Fruit fly (Drosophila melanogaster) whole organism, embryonic: Measurements from ENCODE around the gene Gk2.

ENCODE experiments used
- Aef1 ChIP-seq: fragments of 200-800 bp; sonication (Bioruptor generic); IDR thresholded peaks from 3 replicates; pipeline ENCODE4 v1.3.6; 2022; ENCODE audit warnings: missing biosample characterization, missing genetic modification characterization
- Bdp1 ChIP-seq: fragments of 200-800 bp; sonication (Bioruptor generic); optimal IDR thresholded peaks from 3 replicates; lab custom pipeline; 2016; ENCODE audit warnings: missing biosample characterization, missing genetic modification characterization
- Bgb ChIP-seq: fragments of 200-800 bp; sonication (Bioruptor generic); IDR thresholded peaks from 2 replicates; pipeline ENCODE4 v1.3.6; 2022; ENCODE audit warnings: missing biosample characterization, missing genetic modification characterization; ENCODE audit not compliant: partially characterized antibody
- CG10565 ChIP-seq: fragments of 200-800 bp; sonication (Bioruptor generic); optimal IDR thresholded peaks from 3 replicates; lab custom pipeline; 2016; ENCODE audit warnings: missing biosample characterization, mild to moderate bottlenecking, missing genetic modification characterization
- CG11093 ChIP-seq: fragments of 200-800 bp; sonication (Bioruptor generic); IDR thresholded peaks from 3 replicates; pipeline ENCODE4 v1.3.6; 2022; ENCODE audit warnings: missing biosample characterization, missing genetic modification characterization
- CG15601 ChIP-seq: fragments of 200-800 bp; sonication (Bioruptor generic); optimal IDR thresholded peaks from 3 replicates; lab custom pipeline; 2019; ENCODE audit warnings: missing biosample characterization, mild to moderate bottlenecking, missing genetic modification characterization, moderate library complexity
- CG16813 ChIP-seq: fragments of 200-800 bp; sonication (Bioruptor generic); IDR thresholded peaks from 3 replicates; pipeline ENCODE4 v1.3.6; 2022; ENCODE audit warnings: missing biosample characterization, missing genetic modification characterization; ENCODE audit not compliant: partially characterized antibody
- CG17385 ChIP-seq: fragments of 200-800 bp; sonication (Bioruptor generic); optimal IDR thresholded peaks from 3 replicates; lab custom pipeline; 2018; ENCODE audit warnings: missing biosample characterization, mild to moderate bottlenecking, missing genetic modification characterization
- CG2678 ChIP-seq: fragments of 200-800 bp; sonication (Bioruptor generic); optimal IDR thresholded peaks from 3 replicates; lab custom pipeline; 2019; ENCODE audit warnings: missing biosample characterization, mild to moderate bottlenecking, missing genetic modification characterization, moderate library complexity
- CG2889 ChIP-seq: fragments of 200-800 bp; sonication (Bioruptor generic); IDR thresholded peaks from 3 replicates; pipeline ENCODE4 v1.3.6; 2022; ENCODE audit warnings: missing biosample characterization, missing genetic modification characterization
- CG4328 ChIP-seq: fragments of 200-800 bp; sonication (Bioruptor generic); optimal IDR thresholded peaks from 3 replicates; lab custom pipeline; 2017; ENCODE audit warnings: missing biosample characterization, missing genetic modification reagents, missing genetic modification characterization
- CG5180 ChIP-seq: fragments of 200-800 bp; sonication (Bioruptor generic); optimal IDR thresholded peaks from 3 replicates; lab custom pipeline; 2017; ENCODE audit warnings: missing biosample characterization, missing genetic modification characterization, mild to moderate bottlenecking, moderate library complexity, missing genetic modification reagents
- CG6175 ChIP-seq: fragments of 200-800 bp; sonication (Bioruptor generic); IDR thresholded peaks from 3 replicates; pipeline ENCODE4 v1.3.6; 2022; ENCODE audit warnings: missing biosample characterization, missing genetic modification characterization
- CG7357 ChIP-seq: fragments of 200-800 bp; sonication (Bioruptor generic); IDR thresholded peaks from 3 replicates; pipeline ENCODE4 v1.3.6; 2022; ENCODE audit warnings: missing biosample characterization, missing genetic modification characterization
- CG8281 ChIP-seq: fragments of 200-800 bp; sonication (Bioruptor generic); optimal IDR thresholded peaks from 2 replicates; lab custom pipeline; 2018; ENCODE audit warnings: missing biosample characterization, mild to moderate bottlenecking, missing genetic modification characterization, moderate library complexity
- CG8290 ChIP-seq, 3 experiments: fragments of 200-800 bp; sonication (Bioruptor generic); optimal IDR thresholded peaks; 2 replicates each; lab custom pipeline; 2016 to 2019; ENCODE audit warnings: missing biosample characterization in 3 of 3, missing genetic modification characterization in 3 of 3, mild to moderate bottlenecking in 2 of 3, moderate library complexity in 1 of 3
- CG9727 ChIP-seq: fragments of 200-800 bp; sonication (Bioruptor generic); optimal IDR thresholded peaks from 3 replicates; lab custom pipeline; 2017; ENCODE audit warnings: missing biosample characterization, mild to moderate bottlenecking, missing genetic modification characterization
- CG9797 ChIP-seq: fragments of 200-800 bp; sonication (Bioruptor generic); optimal IDR thresholded peaks from 3 replicates; lab custom pipeline; 2018; ENCODE audit warnings: missing biosample characterization, mild to moderate bottlenecking, missing genetic modification characterization
- Camta ChIP-seq: fragments of 200-800 bp; sonication (Bioruptor generic); optimal IDR thresholded peaks from 2 replicates; lab custom pipeline; 2016; ENCODE audit warnings: missing biosample characterization, missing genetic modification characterization
- Dip3 ChIP-seq: fragments of 200-800 bp; sonication (Bioruptor generic); optimal IDR thresholded peaks from 3 replicates; lab custom pipeline; 2016; ENCODE audit warnings: missing biosample characterization, missing genetic modification characterization
- Dp ChIP-seq: fragments of 200-800 bp; sonication (Bioruptor generic); optimal IDR thresholded peaks from 2 replicates; lab custom pipeline; 2018; ENCODE audit warnings: missing biosample characterization, mild to moderate bottlenecking, missing genetic modification characterization, moderate library complexity
- Elba2 ChIP-seq: fragments of 200-800 bp; sonication (Bioruptor generic); optimal IDR thresholded peaks from 3 replicates; lab custom pipeline; 2016; ENCODE audit warnings: missing biosample characterization, missing genetic modification characterization
- Ets97D ChIP-seq: fragments of 200-800 bp; sonication (Bioruptor generic); optimal IDR thresholded peaks from 3 replicates; lab custom pipeline; 2016; ENCODE audit warnings: missing biosample characterization, missing genetic modification characterization
- H15 ChIP-seq: fragments of 200-800 bp; sonication (Bioruptor generic); IDR thresholded peaks from 3 replicates; pipeline ENCODE4 v1.3.6; 2022; ENCODE audit warnings: missing biosample characterization, missing genetic modification characterization
- HLHmδ ChIP-seq: fragments of 200-800 bp; sonication (Bioruptor generic); optimal IDR thresholded peaks from 2 replicates; lab custom pipeline; 2018; ENCODE audit warnings: missing biosample characterization, mild to moderate bottlenecking, missing genetic modification characterization, moderate library complexity
- Meics ChIP-seq: fragments of 200-800 bp; sonication (Bioruptor generic); optimal IDR thresholded peaks from 2 replicates; lab custom pipeline; 2017; ENCODE audit warnings: missing biosample characterization, mild to moderate bottlenecking, missing genetic modification characterization
- NK7.1 ChIP-seq: fragments of 200-800 bp; sonication (Bioruptor generic); optimal IDR thresholded peaks from 3 replicates; lab custom pipeline; 2016; ENCODE audit warnings: missing biosample characterization, missing genetic modification characterization
- Oaz ChIP-seq: fragments of 200-800 bp; sonication (Bioruptor generic); IDR thresholded peaks from 2 replicates; pipeline ENCODE4 v1.3.6; 2022; ENCODE audit warnings: missing biosample characterization, missing genetic modification characterization
- Optix ChIP-seq: fragments of 200-800 bp; sonication (Bioruptor generic); IDR thresholded peaks from 3 replicates; pipeline ENCODE4 v1.3.6; 2022; ENCODE audit warnings: missing biosample characterization, missing genetic modification characterization
- Rfx ChIP-seq: fragments of 200-800 bp; sonication (Bioruptor generic); IDR thresholded peaks from 2 replicates; pipeline ENCODE4 v1.3.6; 2022; ENCODE audit warnings: missing biosample characterization, missing genetic modification characterization
- Scr ChIP-seq: fragments of 200-800 bp; sonication (Bioruptor generic); IDR thresholded peaks from 2 replicates; pipeline ENCODE4 v1.3.6; 2022; ENCODE audit warnings: missing biosample characterization, missing genetic modification characterization; ENCODE audit not compliant: partially characterized antibody
- Spps ChIP-seq: fragments of 200-800 bp; sonication (Bioruptor generic); optimal IDR thresholded peaks from 2 replicates; lab custom pipeline; 2018; ENCODE audit warnings: missing biosample characterization, mild to moderate bottlenecking, missing genetic modification characterization
- Ssrp ChIP-seq: fragments of 200-800 bp; sonication (Bioruptor generic); optimal IDR thresholded peaks from 2 replicates; lab custom pipeline; 2018; ENCODE audit warnings: missing biosample characterization, mild to moderate bottlenecking, missing genetic modification characterization, moderate library complexity
- TFAM ChIP-seq: fragments of 200-800 bp; sonication (Bioruptor generic); optimal IDR thresholded peaks from 2 replicates; lab custom pipeline; 2017; ENCODE audit warnings: missing biosample characterization, missing genetic modification characterization, inconsistent platforms
- Taf1 ChIP-seq: fragments of 200-800 bp; sonication (Bioruptor generic); IDR thresholded peaks from 2 replicates; pipeline ENCODE4 v1.3.6; 2022; ENCODE audit warnings: missing biosample characterization, missing genetic modification characterization
- al ChIP-seq: fragments of 200-800 bp; sonication (Bioruptor generic); IDR thresholded peaks from 2 replicates; pipeline ENCODE4 v1.3.6; 2022; ENCODE audit warnings: missing biosample characterization, missing genetic modification characterization
- ara ChIP-seq: fragments of 200-800 bp; sonication (Bioruptor generic); IDR thresholded peaks from 2 replicates; pipeline ENCODE4 v1.3.6; 2022; ENCODE audit warnings: missing biosample characterization, missing genetic modification characterization
- ash1 ChIP-seq: fragments of 200-800 bp; sonication (Bioruptor generic); optimal IDR thresholded peaks from 2 replicates; lab custom pipeline; 2018; ENCODE audit warnings: missing biosample characterization, mild to moderate bottlenecking, missing genetic modification characterization
- ato ChIP-seq: fragments of 200-800 bp; sonication (Bioruptor generic); IDR thresholded peaks from 2 replicates; pipeline ENCODE4 v1.3.6; 2022; ENCODE audit warnings: missing biosample characterization, missing genetic modification characterization; ENCODE audit not compliant: partially characterized antibody
- fd102C ChIP-seq: fragments of 200-800 bp; sonication (Bioruptor generic); optimal IDR thresholded peaks from 2 replicates; lab custom pipeline; 2018; ENCODE audit warnings: missing biosample characterization, mild to moderate bottlenecking, missing genetic modification characterization, moderate library complexity
- fd96Cb ChIP-seq: fragments of 200-800 bp; sonication (Bioruptor generic); optimal IDR thresholded peaks from 2 replicates; lab custom pipeline; 2018; ENCODE audit warnings: missing biosample characterization, mild to moderate bottlenecking, missing genetic modification characterization, moderate library complexity
- fru ChIP-seq: fragments of >200 bp; optimal IDR thresholded peaks from 2 replicates; lab custom pipeline; 2017
- gcm ChIP-seq: fragments of 200-800 bp; sonication (Bioruptor generic); optimal IDR thresholded peaks from 2 replicates; lab custom pipeline; 2019; ENCODE audit warnings: missing biosample characterization, mild to moderate bottlenecking, missing genetic modification characterization, moderate library complexity
- hbn ChIP-seq: fragments of 200-800 bp; sonication (Bioruptor generic); IDR thresholded peaks from 2 replicates; pipeline ENCODE4 v1.3.6; 2022; ENCODE audit warnings: missing biosample characterization, missing genetic modification characterization; ENCODE audit not compliant: partially characterized antibody
- lab ChIP-seq: fragments of 200-800 bp; sonication (Bioruptor generic); optimal IDR thresholded peaks from 3 replicates; lab custom pipeline; 2017; ENCODE audit warnings: missing biosample characterization, missing genetic modification characterization, mild to moderate bottlenecking, moderate library complexity, missing genetic modification reagents
- pum ChIP-seq: fragments of 200-800 bp; sonication (Bioruptor generic); optimal IDR thresholded peaks from 2 replicates; lab custom pipeline; 2016; ENCODE audit warnings: missing biosample characterization, missing genetic modification characterization
- ro ChIP-seq: fragments of 200-800 bp; sonication (Bioruptor generic); IDR thresholded peaks from 2 replicates; pipeline ENCODE4 v1.3.6; 2022; ENCODE audit warnings: missing biosample characterization, missing genetic modification characterization
- slou ChIP-seq: fragments of 200-800 bp; sonication (Bioruptor generic); optimal IDR thresholded peaks from 3 replicates; lab custom pipeline; 2016; ENCODE audit warnings: missing biosample characterization, missing genetic modification characterization
- slp2 ChIP-seq: fragments of 200-800 bp; sonication (Bioruptor generic); optimal IDR thresholded peaks from 2 replicates; lab custom pipeline; 2016; ENCODE audit warnings: missing biosample characterization, missing genetic modification characterization

The Gk2 gene

DNA sequence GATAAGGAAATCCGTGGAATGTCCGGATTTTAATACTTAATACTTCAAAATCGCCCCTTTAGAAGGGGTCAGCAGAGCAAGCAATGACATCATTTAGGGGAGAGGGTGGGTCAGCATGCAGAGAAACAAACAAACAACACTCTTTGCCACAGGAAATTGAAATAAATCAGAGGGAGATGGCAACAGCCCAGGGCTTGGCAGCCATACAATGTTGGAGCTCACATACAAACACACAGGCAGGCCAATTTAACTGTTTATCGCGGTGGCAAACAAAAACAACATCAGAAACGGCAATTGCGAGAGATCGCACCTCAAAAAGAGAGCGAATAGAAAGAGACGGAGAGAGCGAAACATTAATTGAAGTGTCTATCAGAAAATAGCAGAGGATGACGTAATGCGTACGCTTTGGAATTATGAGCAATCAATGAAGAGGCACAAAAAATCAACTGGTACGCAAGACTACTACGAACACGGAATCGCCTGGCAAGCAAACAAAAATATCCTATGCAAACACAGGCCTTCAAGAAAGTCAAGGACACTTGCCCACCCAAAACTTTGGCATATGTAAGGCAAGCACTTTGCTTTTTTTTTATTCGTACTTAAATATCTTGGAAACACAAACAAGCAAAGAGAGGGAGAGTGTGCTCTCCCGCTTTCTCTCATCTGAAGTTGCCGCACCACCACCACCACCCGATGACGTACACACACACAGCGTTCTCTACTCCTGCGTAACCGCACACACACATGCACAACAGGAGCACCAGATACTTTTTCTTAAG lies 56.1 kb downstream of the Gk2 start (continued):
- TF ChIP-seq Ets97D (peak; percentile 62), Aef1 (GFP tag; lab: Robert Waterston, UW) (peak; percentile 64), fru (lab: Kevin White, UChicago) (no peak), CG10565 (no peak), Bdp1 (GFP tag; lab: Kevin White, UChicago) (no peak), CG17385 (no peak), Taf1 (GFP tag; lab: Robert Waterston, UW) (no peak), Bgb (GFP tag; lab: Robert Waterston, UW) (no peak; the same call in 1 of the 2 replicates), Camta (GFP tag; lab: Kevin White, UChicago) (no peak), Meics (GFP tag; lab: Kevin White, UChicago) (peak; percentile 45), CG7357 (no peak), CG5180 (GFP tag; lab: Kevin White, UChicago) (peak; percentile 47), CG16813 (GFP tag; lab: Robert Waterston, UW) (no peak), Optix (0 out of 3 replicates have a peak, but pooled peaks have one; percentile 27), NK7.1 (no peak), Spps (tag; lab: Kevin White, UChicago) (no peak), CG8290 (GFP tag; optimal IDR thresholded peaks at IDR 0.05; lab: Kevin White, UChicago) (no peak), CG8290 (tag; optimal IDR thresholded peaks at IDR 0.05; lab: Kevin White, UChicago) (no peak), CG9797 (GFP tag; lab: Kevin White, UChicago) (no peak), ash1 (GFP tag; lab: Kevin White, UChicago) (peak; percentile 73), Dip3 (GFP tag; lab: Kevin White, UChicago) (no peak), hbn (GFP tag; lab: Robert Waterston, UW) (no peak), Scr (0 out of 2 replicates have a peak, but pooled peaks have one; percentile 28), CG9727 (GFP tag; lab: Kevin White, UChicago) (peak; percentile 31), H15 (GFP tag; lab: Robert Waterston, UW) (no peak), ato (GFP tag; lab: Robert Waterston, UW) (no peak), Elba2 (GFP tag; lab: Kevin White, UChicago) (no peak), ro (no peak), pum (GFP tag; lab: Kevin White, UChicago) (no peak), slou (no peak), CG8281 (tag; lab: Kevin White, UChicago) (no peak), HLHmδ (GFP tag; lab: Kevin White, UChicago) (peak; percentile 26), CG2889 (GFP tag; lab: Robert Waterston, UW) (no peak), CG2678 (tag; lab: Kevin White, UChicago) (peak; percentile 42), Oaz (GFP tag; lab: Robert Waterston, UW) (no peak), lab (GFP tag; lab: Kevin White, UChicago) (peak; percentile 78), CG6175 (GFP tag; lab: Robert Waterston, UW) (peak; percentile 53; the same call in 1 of the 3 replicates), fd96Cb (tag; lab: Kevin White, UChicago) (no peak), ara (GFP tag; lab: Robert Waterston, UW) (no peak), al (GFP tag; lab: Robert Waterston, UW) (no peak), CG11093 (no peak), Rfx (GFP tag; lab: Robert Waterston, UW) (peak; percentile 56; the same call in 1 of the 2 replicates), CG4328 (peak; percentile 20), TFAM (GFP tag; lab: Kevin White, UChicago) (no peak), slp2 (no peak), fd102C (GFP tag; lab: Kevin White, UChicago) (no peak), Dp (GFP tag; lab: Kevin White, UChicago) (no peak), gcm (no peak), Ssrp (tag; lab: Kevin White, UChicago) (no peak), CG15601 (no peak)
